Fruit fly (Drosophila melanogaster): ENCODE data around the gene cas.

cas gene

DNA sequence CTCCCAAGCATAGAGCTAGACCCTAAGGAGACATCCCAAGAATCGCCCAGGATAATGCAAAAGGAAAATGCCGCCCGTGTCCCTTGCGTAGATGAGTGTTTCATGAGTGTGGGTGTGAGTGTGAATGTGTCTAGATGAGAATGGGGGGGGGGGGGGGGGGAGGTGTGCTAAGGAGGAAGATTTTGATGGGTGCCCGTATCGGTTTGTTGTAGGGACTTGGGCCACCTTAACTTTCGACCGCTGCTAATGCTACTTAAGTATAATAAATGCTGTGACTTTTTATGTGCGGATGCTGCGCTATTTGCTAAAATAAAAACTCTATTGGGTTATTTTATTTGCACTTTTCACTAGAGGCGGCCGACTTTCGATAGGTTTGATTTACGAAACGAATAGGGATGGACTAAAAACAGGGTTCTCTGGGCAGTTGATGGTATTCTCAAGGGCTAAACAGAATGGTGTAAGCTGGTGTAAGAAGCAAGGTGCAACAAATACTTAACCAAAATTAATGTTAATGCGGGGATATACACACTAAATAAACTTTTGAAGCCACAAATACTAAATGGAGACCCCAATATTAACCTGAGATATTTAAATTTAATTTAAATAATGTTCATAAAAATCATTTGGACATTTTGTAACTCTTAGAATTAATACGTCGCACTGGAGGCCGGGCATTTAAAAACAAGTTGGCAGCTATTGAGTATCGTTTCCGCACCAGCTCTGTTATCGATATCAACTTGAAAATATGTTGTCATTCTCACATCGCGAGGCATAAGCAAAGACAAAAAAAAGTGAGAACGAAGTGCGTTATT is 47.5 kb downstream of the cas start, which contains the start of the genes Xe7 and Atg17 (continued):
- TF ChIP-seq D (optimal IDR thresholded peaks at IDR 0.05) (no peak), D (GFP tag; optimal IDR thresholded peaks at IDR 0.05) (peak; percentile 80), tin (GFP tag; optimal IDR thresholded peaks at IDR 0.05) (peak; percentile 95), ERR (GFP tag; optimal IDR thresholded peaks at IDR 0.05) (peak; percentile 35), Side (GFP tag; optimal IDR thresholded peaks at IDR 0.05) (peak; percentile 62), CG6254 (GFP tag; optimal IDR thresholded peaks at IDR 0.05) (peak; percentile 41), Hr51 (GFP tag; optimal IDR thresholded peaks at IDR 0.05) (peak; percentile 89 to 90), CG15269 (tag; optimal IDR thresholded peaks at IDR 0.05) (peak; percentile 94), CG3407 (GFP tag; optimal IDR thresholded peaks at IDR 0.05) (peak; percentile 79), CG31388 (GFP tag; optimal IDR thresholded peaks at IDR 0.05) (peak; percentile 86), bab2 (GFP tag; optimal IDR thresholded peaks at IDR 0.05) (peak; percentile 92), CG13287 (GFP tag; IDR thresholded peaks at IDR 0.05; ENCODE audit: partially characterized antibody) (peak; percentile 40; the same call in 1 of the 2 replicates), sqz (GFP tag; optimal IDR thresholded peaks at IDR 0.05) (peak; percentile 87), CG10431 (GFP tag; optimal IDR thresholded peaks at IDR 0.05) (peak; percentile 18), Hand (GFP tag; optimal IDR thresholded peaks at IDR 0.05) (peak; percentile 73), ci (GFP tag; IDR thresholded peaks at IDR 0.05) (peak; percentile 80), CG10321 (GFP tag; IDR thresholded peaks at IDR 0.05) (peak; percentile 34; the same call in 1 of the 2 replicates), ATbp (GFP tag; optimal IDR thresholded peaks at IDR 0.05) (peak; percentile 59), HLHmδ (GFP tag; optimal IDR thresholded peaks at IDR 0.05) (no peak), pfk (GFP tag; optimal IDR thresholded peaks at IDR 0.05) (peak; percentile 43), bowl (GFP tag; IDR thresholded peaks at IDR 0.05) (no peak), Sox100B (GFP tag; optimal IDR thresholded peaks at IDR 0.05) (peak; percentile 89), fd96Cb (tag; optimal IDR thresholded peaks at IDR 0.05) (peak; percentile 93), MBD-R2 (GFP tag; IDR thresholded peaks at IDR 0.05) (peak; percentile 73), mld (GFP tag; IDR thresholded peaks at IDR 0.05; ENCODE audit: partially characterized antibody) (no peak), CG2202 (tag; optimal IDR thresholded peaks at IDR 0.05) (peak; percentile 67), Ets97D (GFP tag; optimal IDR thresholded peaks at IDR 0.05) (peak; percentile 79), CG1024 (GFP tag; IDR thresholded peaks at IDR 0.05) (0 out of 2 replicates have a peak, but pooled peaks have one; percentile 20), CG34224 (GFP tag; IDR thresholded peaks at IDR 0.05; ENCODE audit: partially characterized antibody) (peak; percentile 35; the same call in 1 of the 3 replicates), hth (optimal IDR thresholded peaks at IDR 0.05) (no peak), fd102C (GFP tag; optimal IDR thresholded peaks at IDR 0.05) (peak; percentile 13), CG12219 (GFP tag; optimal IDR thresholded peaks at IDR 0.05) (peak; percentile 68), crol (GFP tag; IDR thresholded peaks at IDR 0.05) (peak; percentile 99), al (GFP tag; IDR thresholded peaks at IDR 0.05) (peak; percentile 93), Gsc (GFP tag; IDR thresholded peaks at IDR 0.05) (peak; percentile 77), sd (tag; optimal IDR thresholded peaks at IDR 0.05) (peak; percentile 86), CG17359 (tag; optimal IDR thresholded peaks at IDR 0.05) (peak; percentile 89), vvl (GFP tag; IDR thresholded peaks at IDR 0.05) (peak; percentile 83), twi (tag; optimal IDR thresholded peaks at IDR 0.05) (peak; percentile 90), Mad (GFP tag; optimal IDR thresholded peaks at IDR 0.05) (peak; percentile 86), CG14710 (tag; optimal IDR thresholded peaks at IDR 0.05) (peak; percentile 94), HmgD (GFP tag; optimal IDR thresholded peaks at IDR 0.05) (peak; percentile 81), insv (GFP tag; optimal IDR thresholded peaks at IDR 0.05) (peak in 1 of 2 experiments; percentile 70), Fer1 (GFP tag; optimal IDR thresholded peaks at IDR 0.05) (peak; percentile 83), Bgb (GFP tag; IDR thresholded peaks at IDR 0.05; ENCODE audit: partially characterized antibody) (peak; percentile 53), Nf-YB (GFP tag; optimal IDR thresholded peaks at IDR 0.05) (peak; percentile 69), HmgZ (tag; optimal IDR thresholded peaks at IDR 0.05) (peak; percentile 90), Sry-β (GFP tag; optimal IDR thresholded peaks at IDR 0.05) (no peak)

Measured in whole organism, embryonic.